Fruit fly (Drosophila melanogaster): ENCODE data around the gene CG4896.

DNA sequence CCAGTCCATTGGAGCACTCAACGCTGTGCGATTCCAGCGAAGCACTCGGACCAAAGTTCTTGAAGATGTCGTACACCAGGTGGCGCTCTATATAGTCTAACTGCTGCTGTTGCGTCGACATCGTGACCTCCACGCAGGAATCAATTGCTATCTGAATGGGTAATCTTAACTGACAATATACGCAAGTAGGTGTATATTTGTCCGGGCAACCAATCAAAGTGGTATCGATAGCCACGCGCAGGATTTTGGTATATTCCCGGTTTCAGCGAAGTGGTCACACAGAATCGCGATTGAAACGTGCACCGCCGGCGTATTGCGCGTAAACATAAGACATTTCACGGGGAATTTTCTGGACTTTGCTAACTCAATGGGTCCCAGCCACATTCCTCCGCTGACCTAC, 6.3 kb downstream of the CG4896 start, which contains the start of the genes CG5126 and Tgt:
- TF ChIP-seq tj (GFP tag; optimal IDR thresholded peaks at IDR 0.05) (no peak), pad (GFP tag; optimal IDR thresholded peaks at IDR 0.05) (no peak), CG14711 (tag; optimal IDR thresholded peaks at IDR 0.05) (no peak), CG12768 (GFP tag; optimal IDR thresholded peaks at IDR 0.05) (no peak), bab1 (GFP tag; optimal IDR thresholded peaks at IDR 0.05) (no peak), kay (GFP tag; ENCODE audit: borderline replicate concordance) (no peak), Clk (GFP tag; optimal IDR thresholded peaks at IDR 0.05) (no peak)
